Fruit fly (Drosophila melanogaster) whole organism, embryonic: Measurements from ENCODE around the gene CG31406.
A peak's percentile ranks its signal among the peaks of the same experiment; 100 is the strongest.

ENCODE experiments used
- Atf6 ChIP-seq: fragments of 200-800 bp; sonication (Bioruptor generic); IDR thresholded peaks from 2 replicates; pipeline ENCODE4 v1.3.6; 2022; ENCODE audit warnings: missing biosample characterization, missing genetic modification characterization
- BtbVII ChIP-seq: fragments of 200-800 bp; sonication (Bioruptor generic); optimal IDR thresholded peaks from 3 replicates; lab custom pipeline; 2017; ENCODE audit warnings: missing biosample characterization, mild to moderate bottlenecking, missing genetic modification characterization
- CG11695 ChIP-seq: fragments of 200-800 bp; sonication (Bioruptor generic); IDR thresholded peaks from 3 replicates; pipeline ENCODE4 v1.3.6; 2022; ENCODE audit warnings: missing biosample characterization, missing genetic modification characterization
- CG12769 ChIP-seq: fragments of 200-800 bp; sonication (Bioruptor generic); optimal IDR thresholded peaks from 2 replicates; lab custom pipeline; 2019; ENCODE audit warnings: missing biosample characterization, mild to moderate bottlenecking, missing genetic modification characterization, moderate library complexity
- CG12942 ChIP-seq: fragments of 200-800 bp; sonication (Bioruptor generic); optimal IDR thresholded peaks from 3 replicates; lab custom pipeline; 2016; ENCODE audit warnings: missing biosample characterization, missing genetic modification characterization
- CG14667 ChIP-seq: fragments of 200-800 bp; sonication (Bioruptor generic); IDR thresholded peaks from 2 replicates; pipeline ENCODE4 v1.3.6; 2022; ENCODE audit warnings: missing biosample characterization, missing genetic modification characterization
- CG15479 ChIP-seq: fragments of 200-800 bp; sonication (Bioruptor generic); optimal IDR thresholded peaks from 3 replicates; lab custom pipeline; 2019; ENCODE audit warnings: missing biosample characterization, mild to moderate bottlenecking, missing genetic modification characterization, moderate library complexity
- CG17328 ChIP-seq: fragments of 200-800 bp; sonication (Bioruptor generic); IDR thresholded peaks from 2 replicates; pipeline ENCODE4 v1.3.6; 2022; ENCODE audit warnings: missing biosample characterization, missing genetic modification characterization
- CG18599 ChIP-seq: fragments of 200-800 bp; sonication (Bioruptor generic); optimal IDR thresholded peaks from 3 replicates; lab custom pipeline; 2017; ENCODE audit warnings: missing biosample characterization, missing genetic modification characterization, mild to moderate bottlenecking, moderate library complexity, missing genetic modification reagents
- CG3838 ChIP-seq: fragments of 200-800 bp; sonication (Bioruptor generic); optimal IDR thresholded peaks from 3 replicates; lab custom pipeline; 2016; ENCODE audit warnings: missing biosample characterization, missing genetic modification characterization
- CG8290 ChIP-seq, 3 experiments: fragments of 200-800 bp; sonication (Bioruptor generic); optimal IDR thresholded peaks; 2 replicates each; lab custom pipeline; 2016 to 2019; ENCODE audit warnings: missing biosample characterization in 3 of 3, missing genetic modification characterization in 3 of 3, mild to moderate bottlenecking in 2 of 3, moderate library complexity in 1 of 3
- CG9797 ChIP-seq: fragments of 200-800 bp; sonication (Bioruptor generic); optimal IDR thresholded peaks from 3 replicates; lab custom pipeline; 2018; ENCODE audit warnings: missing biosample characterization, mild to moderate bottlenecking, missing genetic modification characterization
- Dbx ChIP-seq: fragments of 200-800 bp; sonication (Bioruptor generic); IDR thresholded peaks from 3 replicates; pipeline ENCODE4 v1.3.6; 2022; ENCODE audit warnings: missing biosample characterization, missing genetic modification characterization
- Deaf1 ChIP-seq: fragments of 200-800 bp; optimal IDR thresholded peaks from 3 replicates; lab custom pipeline; 2019; ENCODE audit warnings: missing biosample characterization, mild to moderate bottlenecking, missing genetic modification characterization, moderate library complexity
- GATAe ChIP-seq: fragments of 200-800 bp; sonication (Bioruptor generic); conservative IDR thresholded peaks from 2 replicates; pipeline ENCODE4 v1.3.6; 2022; ENCODE audit warnings: missing biosample characterization, missing genetic modification characterization
- Hr78 ChIP-seq, 2 experiments: fragments of 200-800 bp in 1 of 2; fragments of >200 bp in 1 of 2; sonication (Bioruptor generic) in 1 of 2; optimal IDR thresholded peaks; 2 replicates each; lab custom pipeline; 2017 to 2019; ENCODE audit warnings: missing biosample characterization in 2 of 2, missing genetic modification characterization in 2 of 2, mild to moderate bottlenecking in 1 of 2, moderate library complexity in 1 of 2
- Med ChIP-seq: fragments of 200-800 bp; sonication (Bioruptor generic); peaks from one replicate; lab custom pipeline; 2016; ENCODE audit warnings: missing biosample characterization, missing genetic modification characterization, mild to moderate bottlenecking, inconsistent platforms, moderate library complexity
- NK7.1 ChIP-seq: fragments of 200-800 bp; sonication (Bioruptor generic); optimal IDR thresholded peaks from 3 replicates; lab custom pipeline; 2016; ENCODE audit warnings: missing biosample characterization, missing genetic modification characterization
- TFAM ChIP-seq: fragments of 200-800 bp; sonication (Bioruptor generic); optimal IDR thresholded peaks from 2 replicates; lab custom pipeline; 2017; ENCODE audit warnings: missing biosample characterization, missing genetic modification characterization, inconsistent platforms
- ato ChIP-seq: fragments of 200-800 bp; sonication (Bioruptor generic); IDR thresholded peaks from 2 replicates; pipeline ENCODE4 v1.3.6; 2022; ENCODE audit warnings: missing biosample characterization, missing genetic modification characterization; ENCODE audit not compliant: partially characterized antibody
- cg ChIP-seq: fragments of 200-800 bp; sonication (Bioruptor generic); optimal IDR thresholded peaks from 3 replicates; lab custom pipeline; 2019; ENCODE audit warnings: missing biosample characterization, mild to moderate bottlenecking, missing genetic modification characterization, moderate library complexity
- chinmo ChIP-seq: fragments of 200-800 bp; sonication (Bioruptor generic); IDR thresholded peaks from 4 replicates; pipeline ENCODE4 v1.3.6; 2022; ENCODE audit warnings: missing biosample characterization, missing genetic modification characterization; ENCODE audit not compliant: partially characterized antibody
- ci ChIP-seq: fragments of 200-800 bp; sonication (Bioruptor generic); IDR thresholded peaks from 3 replicates; pipeline ENCODE4 v1.3.6; 2022; ENCODE audit warnings: missing biosample characterization, missing genetic modification characterization
- croc ChIP-seq: fragments of 200-800 bp; sonication (Bioruptor generic); conservative IDR thresholded peaks from 3 replicates; pipeline ENCODE4 v1.3.6; 2022; ENCODE audit warnings: missing biosample characterization, missing genetic modification characterization
- cwo ChIP-seq: fragments of 200-800 bp; sonication (Bioruptor generic); optimal IDR thresholded peaks from 3 replicates; lab custom pipeline; 2017; ENCODE audit warnings: missing biosample characterization, missing genetic modification characterization, mild to moderate bottlenecking, moderate library complexity, missing genetic modification reagents
- dimm ChIP-seq: fragments of 200-800 bp; sonication (Bioruptor generic); IDR thresholded peaks from 2 replicates; pipeline ENCODE4 v1.3.6; 2022; ENCODE audit warnings: missing biosample characterization, missing genetic modification characterization
- en ChIP-seq: fragments of 200-800 bp; sonication (Bioruptor generic); optimal IDR thresholded peaks from 2 replicates; lab custom pipeline; 2016; ENCODE audit warnings: missing biosample characterization, missing genetic modification characterization
- eve ChIP-seq, 2 experiments: fragments of >200 bp; optimal IDR thresholded peaks; 2 replicates each; lab custom pipeline; 2017; ENCODE audit warnings: missing biosample characterization in 2 of 2, missing genetic modification characterization in 2 of 2
- gcm ChIP-seq: fragments of 200-800 bp; sonication (Bioruptor generic); optimal IDR thresholded peaks from 2 replicates; lab custom pipeline; 2019; ENCODE audit warnings: missing biosample characterization, mild to moderate bottlenecking, missing genetic modification characterization, moderate library complexity
- grn ChIP-seq: fragments of 200-800 bp; sonication (Bioruptor generic); optimal IDR thresholded peaks from 3 replicates; lab custom pipeline; 2017; ENCODE audit warnings: missing biosample characterization, missing genetic modification characterization
- gsb-n ChIP-seq: fragments of 200-800 bp; sonication (Bioruptor generic); optimal IDR thresholded peaks from 3 replicates; lab custom pipeline; 2018; ENCODE audit warnings: missing biosample characterization, mild to moderate bottlenecking, missing genetic modification characterization
- ro ChIP-seq: fragments of 200-800 bp; sonication (Bioruptor generic); IDR thresholded peaks from 2 replicates; pipeline ENCODE4 v1.3.6; 2022; ENCODE audit warnings: missing biosample characterization, missing genetic modification characterization
- sd ChIP-seq: fragments of 200-800 bp; sonication (Bioruptor generic); optimal IDR thresholded peaks from 3 replicates; lab custom pipeline; 2018; ENCODE audit warnings: missing biosample characterization, mild to moderate bottlenecking, missing genetic modification characterization, moderate library complexity
- stwl ChIP-seq: fragments of 200-800 bp; sonication (Bioruptor generic); optimal IDR thresholded peaks from 3 replicates; lab custom pipeline; 2018; ENCODE audit warnings: missing biosample characterization, mild to moderate bottlenecking, missing genetic modification characterization, moderate library complexity

The CG31406 gene

DNA sequence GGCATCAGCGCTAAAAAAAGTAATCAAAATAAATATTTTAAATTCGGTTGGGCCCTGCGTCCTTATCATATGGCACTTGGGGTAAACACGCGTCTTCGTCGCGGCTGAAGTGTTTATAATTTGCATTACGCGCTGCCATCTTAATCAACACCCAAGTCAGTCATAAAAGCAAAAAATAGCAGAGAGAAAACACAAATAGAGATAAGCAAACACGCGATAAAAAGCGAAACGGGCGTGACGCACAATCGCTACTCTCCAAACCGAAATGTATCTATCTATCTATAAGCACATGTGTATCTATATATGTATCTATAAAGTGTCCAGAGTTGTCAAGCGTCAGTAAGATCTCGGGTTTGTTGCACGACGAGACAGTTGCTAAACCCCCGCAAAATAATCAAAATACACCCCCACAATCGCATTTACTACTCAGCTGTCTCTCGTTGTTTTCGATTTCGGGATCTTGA lies 42.4 kb downstream of the CG31406 start (continued):
- peak; percentile 6 for TF ChIP-seq CG15479
- TF ChIP-seq Dbx = peak; percentile 19; the same call in 1 of the 3 replicates
- TF ChIP-seq TFAM = no peak
- no peak for TF ChIP-seq dimm (GFP tag; lab: Robert Waterston, UW)
- TF ChIP-seq NK7.1 (GFP tag; lab: Kevin White, UChicago) = no peak
- no peak for TF ChIP-seq CG11695 (GFP tag; lab: Robert Waterston, UW)
- peak; percentile 46 for TF ChIP-seq BtbVII (GFP tag; lab: Kevin White, UChicago)
- no peak for TF ChIP-seq stwl (tag; lab: Kevin White, UChicago)

DNA sequence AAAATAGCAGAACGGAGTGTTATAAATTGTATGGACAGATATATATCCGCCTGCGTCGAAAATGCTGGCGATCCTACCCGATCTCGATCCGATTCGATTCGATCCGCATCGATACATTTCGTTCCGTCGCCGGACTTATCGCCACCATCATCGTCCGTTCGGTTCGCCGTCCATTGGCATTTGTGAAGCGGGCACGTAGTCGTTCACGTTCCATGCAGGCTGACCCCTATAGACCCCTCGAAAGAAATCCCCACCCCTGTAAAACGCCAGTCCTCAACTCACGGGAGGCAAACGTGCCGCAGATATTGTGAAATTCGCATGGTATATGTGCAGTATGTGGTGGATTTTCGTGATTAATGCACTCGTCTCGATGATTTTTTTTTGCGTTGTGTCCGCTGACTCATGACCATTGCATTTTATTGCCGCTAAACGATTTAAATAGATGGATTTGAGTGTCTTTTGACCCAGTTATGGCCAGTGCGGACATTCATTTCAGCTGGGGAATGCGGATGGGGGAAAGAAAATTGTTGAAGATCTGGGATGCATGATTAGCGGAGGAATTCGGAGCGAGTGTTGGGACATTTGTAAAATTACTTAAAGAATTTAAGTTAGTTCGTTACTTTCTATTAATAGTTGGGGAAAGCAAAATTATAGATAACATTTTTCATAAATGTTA lies 43.4 kb downstream of the CG31406 start:
- TF ChIP-seq CG14667 (GFP tag; lab: Robert Waterston, UW) = no peak
- no peak for TF ChIP-seq ato (GFP tag; lab: Robert Waterston, UW)
- TF ChIP-seq CG8290 (GFP tag; optimal IDR thresholded peaks at IDR 0.05; lab: Kevin White, UChicago) = no peak
- peak in 1 of 2 experiments; percentile 8 for TF ChIP-seq CG8290 (tag; optimal IDR thresholded peaks at IDR 0.05; lab: Kevin White, UChicago)
- peak; percentile 10 for TF ChIP-seq Med
- peak; percentile 14 for TF ChIP-seq CG12769 (tag; lab: Kevin White, UChicago)
- peak; percentile 72 for TF ChIP-seq gcm (GFP tag; lab: Kevin White, UChicago)
- TF ChIP-seq CG3838 (GFP tag; lab: Kevin White, UChicago) = no peak
- no peak for TF ChIP-seq dimm (GFP tag; lab: Robert Waterston, UW)
- peak; percentile 95 for TF ChIP-seq cwo
- 0 out of 2 replicates have a peak, but pooled peaks have one; percentile 22 for TF ChIP-seq Atf6 (GFP tag; lab: Robert Waterston, UW)
- TF ChIP-seq ro = no peak
- TF ChIP-seq gsb-n (tag; lab: Kevin White, UChicago) = peak; percentile 29
- TF ChIP-seq CG17328 (GFP tag; lab: Robert Waterston, UW) = 0 out of 2 replicates have a peak, but pooled peaks have one; percentile 7
- no peak for TF ChIP-seq CG9797 (GFP tag; lab: Kevin White, UChicago)
- no peak for TF ChIP-seq croc
- peak; percentile 55 for TF ChIP-seq grn (GFP tag; lab: Kevin White, UChicago)
- TF ChIP-seq chinmo (GFP tag; lab: Robert Waterston, UW) = peak; percentile 44; the same call in 1 of the 4 replicates
- TF ChIP-seq Deaf1 (tag; lab: Kevin White, UChicago) = peak; percentile 54
- TF ChIP-seq Hr78 (GFP tag; optimal IDR thresholded peaks at IDR 0.05; lab: Kevin White, UChicago) = peak in 1 of 2 experiments; percentile 43
- TF ChIP-seq en (GFP tag; lab: Kevin White, UChicago) = no peak
- TF ChIP-seq sd (tag; lab: Kevin White, UChicago) = peak; percentile 64

DNA sequence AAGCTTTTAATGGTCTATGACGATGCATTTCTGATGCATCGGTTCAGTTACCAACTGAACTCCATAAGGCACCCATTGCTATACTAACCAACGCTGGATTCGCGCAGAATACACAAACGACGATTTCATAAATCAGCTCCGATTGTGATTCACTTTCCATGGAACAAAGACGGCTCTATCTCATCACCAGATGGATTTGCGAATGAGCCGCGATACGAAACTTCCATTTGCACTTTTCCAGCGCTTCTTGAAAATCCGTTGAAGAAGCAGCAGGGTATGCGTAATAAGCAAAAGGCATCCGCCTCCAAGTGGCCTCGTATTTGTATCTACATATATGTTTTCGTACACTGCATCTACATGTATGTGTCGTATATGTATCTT lies 44.0 kb downstream of the CG31406 start:
- no peak for TF ChIP-seq Deaf1 (tag; lab: Kevin White, UChicago)
- TF ChIP-seq eve (GFP tag; optimal IDR thresholded peaks at IDR 0.05; lab: Kevin White, UChicago) = peak in 1 of 2 experiments; percentile 53
- peak; percentile 30 for TF ChIP-seq cg (GFP tag; lab: Kevin White, UChicago)

DNA sequence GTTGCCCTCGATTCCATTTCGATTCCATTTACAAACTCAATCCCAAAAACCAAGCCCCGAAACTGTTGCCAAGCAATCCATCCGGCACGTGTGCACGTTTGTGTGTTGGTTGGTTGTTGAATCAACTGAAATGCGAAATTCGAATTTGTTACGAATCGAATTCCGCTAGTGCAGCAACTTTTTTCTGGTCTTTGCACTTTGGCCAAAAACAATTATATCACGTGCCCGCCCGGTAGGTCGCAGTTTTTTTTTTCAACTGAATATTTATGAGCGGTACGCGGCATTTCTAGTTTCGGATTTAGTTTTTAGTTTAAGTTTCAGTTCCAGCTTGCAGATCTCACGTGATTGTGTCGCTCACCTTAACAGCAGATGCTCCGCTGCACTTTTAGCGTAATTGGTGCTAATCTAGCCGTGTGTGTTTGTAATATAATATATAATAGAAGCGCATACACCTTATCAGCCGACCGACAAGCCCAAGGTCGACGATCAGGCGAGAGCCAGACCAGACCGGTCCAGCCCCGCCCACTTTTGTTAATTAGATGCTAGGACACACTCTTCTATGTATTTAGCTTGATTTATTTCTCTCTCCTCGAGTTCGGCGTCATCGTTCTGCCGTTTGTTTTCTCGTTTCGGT lies 44.6 kb downstream of the CG31406 start:
- TF ChIP-seq cwo (peak; percentile 93), CG18599 (no peak), GATAe (GFP tag; lab: Robert Waterston, UW) (no peak), ci (0 out of 3 replicates have a peak, but pooled peaks have one; percentile 26), CG12942 (no peak)
